Fruit fly (Drosophila melanogaster): ENCODE measurements around the gene Cpr97Eb.

dm6 chr3R:27135692-27136641 is 45.0 kb upstream of the Cpr97Eb start:
- peak; percentile 41 for TF ChIP-seq CG14711 (tag; optimal IDR thresholded peaks at IDR 0.05)
- TF ChIP-seq Clk (GFP tag; optimal IDR thresholded peaks at IDR 0.05): peak; percentile 19
- no peak for TF ChIP-seq bab1 (GFP tag; optimal IDR thresholded peaks at IDR 0.05)
- peak; percentile 60 for TF ChIP-seq CG7045 (GFP tag; optimal IDR thresholded peaks at IDR 0.05)
- TF ChIP-seq CG11617 (GFP tag; optimal IDR thresholded peaks at IDR 0.05): peak; percentile 65
- TF ChIP-seq Crg-1 (GFP tag; optimal IDR thresholded peaks at IDR 0.05): peak; percentile 31
- TF ChIP-seq ovo (GFP tag; optimal IDR thresholded peaks at IDR 0.05): peak; percentile 60
- TF ChIP-seq CG1620 (GFP tag; optimal IDR thresholded peaks at IDR 0.05): peak; percentile 25
